Worm (Caenorhabditis elegans) whole organism, L1 larva: ENCODE results near the gene tsp-18.

ENCODE experiments used
- C16A3.4 ChIP-seq: fragments of 150-350 bp; optimal IDR thresholded peaks from 2 replicates; lab custom pipeline; 2014; ENCODE audit warnings: missing biosample characterization, missing genetic modification characterization
- C34B4.2 ChIP-seq: sonication (generic microtip); optimal IDR thresholded peaks from 2 replicates; lab custom pipeline; 2017; ENCODE audit warnings: mild to moderate bottlenecking, missing genetic modification characterization, missing compliant biosample characterization
- Y116A8C.19 ChIP-seq: sonication (generic microtip); optimal IDR thresholded peaks from 2 replicates; lab custom pipeline; 2016; ENCODE audit warnings: missing compliant biosample characterization, missing genetic modification characterization, borderline replicate concordance
- aha-1 ChIP-seq: fragments of 150-350 bp; optimal IDR thresholded peaks from 2 replicates; lab custom pipeline; 2014; ENCODE audit warnings: missing biosample characterization, missing genetic modification characterization
- ama-1 ChIP-seq: fragments of 150-350 bp; optimal IDR thresholded peaks from 2 replicates; lab custom pipeline; 2014
- blmp-1 ChIP-seq: fragments of 150-350 bp; optimal IDR thresholded peaks from 2 replicates; lab custom pipeline; 2014; ENCODE audit warnings: missing biosample characterization, missing genetic modification characterization
- ceh-82 ChIP-seq, 3 experiments: fragments of 150-350 bp in 1 of 3; sonication (generic microtip) in 2 of 3; optimal IDR thresholded peaks; 2 replicates each; lab custom pipeline; 2014 to 2017; ENCODE audit warnings: missing biosample characterization in 3 of 3, missing genetic modification characterization in 3 of 3
- ceh-90 ChIP-seq: sonication (generic microtip); optimal IDR thresholded peaks from 2 replicates; lab custom pipeline; 2016; ENCODE audit warnings: missing genetic modification characterization, missing compliant biosample characterization
- dsc-1 ChIP-seq: sonication (generic microtip); optimal IDR thresholded peaks from 2 replicates; lab custom pipeline; 2016; ENCODE audit warnings: mild to moderate bottlenecking, missing genetic modification characterization, missing compliant biosample characterization
- efl-1 ChIP-seq, 4 experiments: fragments of 150-350 bp; optimal IDR thresholded peaks in 3 of 4; peaks in 1 of 4; 1 replicate in 1 of 4; 2 replicates in 3 of 4; lab custom pipeline; 2014; ENCODE audit warnings: missing biosample characterization in 2 of 4, missing genetic modification characterization in 2 of 4, missing genetic modification reagents in 2 of 4
- efl-3 ChIP-seq: fragments of 200-800 bp; sonication (Bioruptor generic); optimal IDR thresholded peaks from 2 replicates; lab custom pipeline; 2018; ENCODE audit warnings: mild to moderate bottlenecking, missing genetic modification characterization, missing compliant biosample characterization
- hlh-17 ChIP-seq: fragments of 200-800 bp; sonication (Bioruptor generic); optimal IDR thresholded peaks from 2 replicates; lab custom pipeline; 2018; ENCODE audit warnings: missing genetic modification characterization, mild to moderate bottlenecking, missing compliant biosample characterization, moderate library complexity, borderline replicate concordance
- hlh-4 ChIP-seq: sonication (generic microtip); optimal IDR thresholded peaks from 2 replicates; lab custom pipeline; 2016; ENCODE audit warnings: mild to moderate bottlenecking, missing genetic modification characterization, missing compliant biosample characterization
- hpl-2 ChIP-seq: fragments of 150-350 bp; optimal IDR thresholded peaks from 2 replicates; lab custom pipeline; 2014; ENCODE audit warnings: missing biosample characterization, missing genetic modification reagents, missing genetic modification characterization
- irx-1 ChIP-seq: sonication (generic microtip); optimal IDR thresholded peaks from 2 replicates; lab custom pipeline; 2016; ENCODE audit warnings: missing genetic modification characterization, missing compliant biosample characterization
- jun-1 ChIP-seq: fragments of 150-350 bp; optimal IDR thresholded peaks from 2 replicates; lab custom pipeline; 2014; ENCODE audit warnings: missing biosample characterization, missing genetic modification reagents, missing genetic modification characterization
- lin-14 ChIP-seq: fragments of 200-800 bp; sonication (Bioruptor generic); optimal IDR thresholded peaks from 2 replicates; lab custom pipeline; 2018; ENCODE audit warnings: mild to moderate bottlenecking, missing genetic modification characterization, moderate library complexity, missing compliant biosample characterization
- lin-35 ChIP-seq, 2 experiments: fragments of 150-350 bp; optimal IDR thresholded peaks; 2 replicates each; lab custom pipeline; 2014; ENCODE audit warnings: missing biosample characterization in 2 of 2, missing genetic modification characterization in 2 of 2, missing genetic modification reagents in 2 of 2
- lin-39 ChIP-seq: fragments of 150-350 bp; optimal IDR thresholded peaks from 2 replicates; lab custom pipeline; 2014; ENCODE audit warnings: missing biosample characterization, missing genetic modification reagents, missing genetic modification characterization
- lir-3 ChIP-seq: sonication (generic microtip); optimal IDR thresholded peaks from 2 replicates; lab custom pipeline; 2016; ENCODE audit warnings: mild to moderate bottlenecking, missing genetic modification characterization, moderate library complexity, missing compliant biosample characterization; ENCODE audit not compliant: poor library complexity
- lsy-2 ChIP-seq, 2 experiments: fragments of 150-350 bp; optimal IDR thresholded peaks; 2 replicates each; lab custom pipeline; 2014; ENCODE audit warnings: missing biosample characterization in 2 of 2, missing genetic modification characterization in 2 of 2
- mab-9 ChIP-seq: fragments of 200-800 bp; sonication (Bioruptor generic); IDR thresholded peaks from 2 replicates; pipeline ENCODE4 v1.3.6; 2022; ENCODE audit warnings: missing genetic modification reagents, missing genetic modification characterization, missing compliant biosample characterization
- mep-1 ChIP-seq: fragments of 150-350 bp; optimal IDR thresholded peaks from 2 replicates; lab custom pipeline; 2014; ENCODE audit warnings: missing biosample characterization, missing genetic modification characterization
- nhr-11 ChIP-seq: fragments of 150-350 bp; optimal IDR thresholded peaks from 2 replicates; lab custom pipeline; 2014; ENCODE audit warnings: missing biosample characterization, missing genetic modification characterization
- nhr-12 ChIP-seq: sonication (generic microtip); optimal IDR thresholded peaks from 2 replicates; lab custom pipeline; 2017; ENCODE audit warnings: missing biosample characterization, missing genetic modification characterization
- nhr-19 ChIP-seq: fragments of 200-800 bp; sonication (Bioruptor generic); conservative IDR thresholded peaks from 2 replicates; pipeline ENCODE4 v1.3.6; 2022; ENCODE audit warnings: missing genetic modification characterization, missing compliant biosample characterization
- nhr-20 ChIP-seq: sonication (generic microtip); optimal IDR thresholded peaks from 2 replicates; lab custom pipeline; 2016; ENCODE audit warnings: mild to moderate bottlenecking, missing genetic modification characterization, missing compliant biosample characterization
- nhr-28 ChIP-seq: fragments of 150-350 bp; optimal IDR thresholded peaks from 2 replicates; lab custom pipeline; 2014; ENCODE audit warnings: missing biosample characterization, missing genetic modification characterization
- nhr-76 ChIP-seq: sonication (generic microtip); optimal IDR thresholded peaks from 2 replicates; lab custom pipeline; 2017; ENCODE audit warnings: missing biosample characterization, missing genetic modification characterization
- nhr-77 ChIP-seq: fragments of 150-350 bp; optimal IDR thresholded peaks from 2 replicates; lab custom pipeline; 2014; ENCODE audit warnings: missing biosample characterization, missing genetic modification characterization
- nhr-84 ChIP-seq: sonication (generic microtip); optimal IDR thresholded peaks from 2 replicates; lab custom pipeline; 2017; ENCODE audit warnings: missing biosample characterization, missing genetic modification characterization
- pax-3 ChIP-seq: fragments of 200-800 bp; sonication (Bioruptor generic); optimal IDR thresholded peaks from 2 replicates; lab custom pipeline; 2018; ENCODE audit warnings: mild to moderate bottlenecking, missing genetic modification characterization, moderate library complexity, missing compliant biosample characterization
- rnt-1 ChIP-seq: sonication (generic microtip); optimal IDR thresholded peaks from 2 replicates; lab custom pipeline; 2016; ENCODE audit warnings: mild to moderate bottlenecking, missing genetic modification characterization, moderate library complexity, missing compliant biosample characterization
- skn-1 ChIP-seq: fragments of 150-350 bp; optimal IDR thresholded peaks from 2 replicates; lab custom pipeline; 2014; ENCODE audit warnings: missing biosample characterization, missing genetic modification characterization
- sox-4 ChIP-seq: sonication (generic microtip); optimal IDR thresholded peaks from 2 replicates; lab custom pipeline; 2016; ENCODE audit warnings: missing genetic modification characterization, missing compliant biosample characterization
- sptf-1 ChIP-seq: fragments of 150-350 bp; optimal IDR thresholded peaks from 2 replicates; lab custom pipeline; 2014; ENCODE audit warnings: missing biosample characterization, missing genetic modification characterization
- sup-37 ChIP-seq: fragments of 200-800 bp; sonication (Bioruptor generic); optimal IDR thresholded peaks from 2 replicates; lab custom pipeline; 2018; ENCODE audit warnings: mild to moderate bottlenecking, missing genetic modification characterization, missing compliant biosample characterization
- tbx-2 ChIP-seq: sonication (generic microtip); optimal IDR thresholded peaks from 2 replicates; lab custom pipeline; 2016; ENCODE audit warnings: missing genetic modification characterization, missing compliant biosample characterization
- tlp-1 ChIP-seq: fragments of 150-350 bp; optimal IDR thresholded peaks from 2 replicates; lab custom pipeline; 2014; ENCODE audit warnings: missing biosample characterization, missing genetic modification characterization
- unc-62 ChIP-seq: fragments of 150-350 bp; optimal IDR thresholded peaks from 2 replicates; lab custom pipeline; 2014; ENCODE audit warnings: missing biosample characterization, missing genetic modification reagents, missing genetic modification characterization
- unc-86 ChIP-seq: sonication (generic microtip); optimal IDR thresholded peaks from 2 replicates; lab custom pipeline; 2016; ENCODE audit warnings: missing genetic modification characterization, missing compliant biosample characterization
- unc-98 ChIP-seq: fragments of 200-800 bp; sonication (Bioruptor generic); IDR thresholded peaks from 2 replicates; pipeline ENCODE4 v1.3.6; 2022; ENCODE audit warnings: missing genetic modification characterization, missing compliant biosample characterization
- vab-15 ChIP-seq: sonication (generic microtip); optimal IDR thresholded peaks from 2 replicates; lab custom pipeline; 2017; ENCODE audit warnings: missing genotype, mild to moderate bottlenecking, missing genetic modification characterization, missing compliant biosample characterization
- xbp-1 ChIP-seq: sonication (generic microtip); optimal IDR thresholded peaks from 2 replicates; lab custom pipeline; 2016; ENCODE audit warnings: missing genetic modification characterization, missing compliant biosample characterization
- zag-1 ChIP-seq: fragments of 150-350 bp; optimal IDR thresholded peaks from 2 replicates; lab custom pipeline; 2014; ENCODE audit warnings: missing biosample characterization, missing genetic modification characterization
- zip-4 ChIP-seq: fragments of 200-800 bp; sonication (Bioruptor generic); optimal IDR thresholded peaks from 2 replicates; lab custom pipeline; 2018; ENCODE audit warnings: mild to moderate bottlenecking, missing genetic modification characterization, moderate library complexity, missing compliant biosample characterization
- ztf-4 ChIP-seq: fragments of 150-350 bp; optimal IDR thresholded peaks from 2 replicates; lab custom pipeline; 2014; ENCODE audit warnings: missing biosample characterization, missing genetic modification characterization

Gene tsp-18

ce11 chrII:5873564-5874070 is 30.7 kb upstream of the tsp-18 start, which contains the start of gene tex-2 (continued):
- TF ChIP-seq sup-37 (GFP tag; lab: Kevin White, UChicago) (no peak), lin-35 (GFP tag; optimal IDR thresholded peaks at IDR 0.05; lab: Kevin White, UChicago) (no peak), ceh-90 (tag; lab: Kevin White, UChicago) (no peak), mab-9 (GFP tag; lab: Robert Waterston, UW) (no peak), hlh-17 (GFP tag; lab: Kevin White, UChicago) (no peak), nhr-77 (tag; lab: Kevin White, UChicago) (no peak), tbx-2 (no peak), nhr-84 (no peak), hpl-2 (GFP tag; lab: Kevin White, UChicago) (no peak), sox-4 (tag; lab: Kevin White, UChicago) (no peak), ama-1 (lab: Kevin White, UChicago) (no peak), zip-4 (GFP tag; lab: Kevin White, UChicago) (no peak), efl-1 (optimal IDR thresholded peaks at IDR 0.05; lab: Kevin White, UChicago) (peak; percentile 36 to 44), efl-1 (GFP tag; optimal IDR thresholded peaks at IDR 0.05 in 1 of 2; lab: Kevin White, UChicago) (no peak), tlp-1 (tag; lab: Kevin White, UChicago) (no peak), nhr-20 (tag; lab: Kevin White, UChicago) (peak; percentile 41), nhr-19 (GFP tag; lab: Robert Waterston, UW) (no peak), nhr-28 (tag; lab: Kevin White, UChicago) (no peak), lin-39 (tag; lab: Kevin White, UChicago) (no peak), C34B4.2 (tag; lab: Kevin White, UChicago) (no peak), Y116A8C.19 (tag; lab: Kevin White, UChicago) (no peak), lir-3 (tag; lab: Kevin White, UChicago) (no peak), hlh-4 (tag; lab: Kevin White, UChicago) (no peak), zag-1 (tag; lab: Kevin White, UChicago) (no peak), unc-98 (0 out of 2 replicates have a peak, but pooled peaks have one; percentile 14), lsy-2 (tag; optimal IDR thresholded peaks at IDR 0.05; lab: Kevin White, UChicago) (peak; percentile 7 to 22), ceh-82 (tag; optimal IDR thresholded peaks at IDR 0.05; lab: Kevin White, UChicago) (peak in 2 of 3 experiments; percentile 24), jun-1 (peak; percentile 27), ztf-4 (tag; lab: Kevin White, UChicago) (no peak), vab-15 (no peak), lin-14 (GFP tag; lab: Kevin White, UChicago) (peak; percentile 62), C16A3.4 (tag; lab: Kevin White, UChicago) (no peak), xbp-1 (tag; lab: Kevin White, UChicago) (peak; percentile 19), blmp-1 (tag; lab: Kevin White, UChicago) (no peak), rnt-1 (tag; lab: Kevin White, UChicago) (peak; percentile 32), unc-62 (GFP tag; lab: Kevin White, UChicago) (no peak), mep-1 (tag; lab: Kevin White, UChicago) (no peak), sptf-1 (tag; lab: Kevin White, UChicago) (no peak), nhr-11 (tag; lab: Kevin White, UChicago) (no peak), skn-1 (tag; lab: Kevin White, UChicago) (no peak), nhr-12 (tag; lab: Kevin White, UChicago) (no peak), unc-86 (tag; lab: Kevin White, UChicago) (peak; percentile 4), efl-3 (GFP tag; lab: Kevin White, UChicago) (no peak), aha-1 (no peak), irx-1 (no peak), dsc-1 (tag; lab: Kevin White, UChicago) (no peak), pax-3 (tag; lab: Kevin White, UChicago) (no peak), nhr-76 (tag; lab: Kevin White, UChicago) (no peak)
